Fruit fly (Drosophila melanogaster): ENCODE results near the gene Gr89a.
A peak's percentile ranks its signal among the peaks of the same experiment; 100 is the strongest.

Gr89a gene

dm6 chr3R:16525555-16525954 lies 26.8 kb upstream of the Gr89a start:
- TF ChIP-seq Sp1 (GFP tag; optimal IDR thresholded peaks at IDR 0.05) = no peak
- TF ChIP-seq tai (GFP tag; optimal IDR thresholded peaks at IDR 0.05) = no peak
- no peak for TF ChIP-seq jim (GFP tag; optimal IDR thresholded peaks at IDR 0.05)
- no peak for TF ChIP-seq Hr78 (GFP tag; optimal IDR thresholded peaks at IDR 0.05)
- no peak for TF ChIP-seq usp (GFP tag; optimal IDR thresholded peaks at IDR 0.05)
- TF ChIP-seq Abd-B (GFP tag; optimal IDR thresholded peaks at IDR 0.05) = no peak
- TF ChIP-seq dsf (GFP tag; optimal IDR thresholded peaks at IDR 0.05; ENCODE audit: borderline replicate concordance) = no peak
- TF ChIP-seq ey (GFP tag; optimal IDR thresholded peaks at IDR 0.05) = no peak
- TF ChIP-seq woc (GFP tag; optimal IDR thresholded peaks at IDR 0.05) = no peak

- TF ChIP-seq GATAd (GFP tag; optimal IDR thresholded peaks at IDR 0.05) = no peak
These were observed 25.9 kb upstream of the Gr89a start for dm6 chr3R:16524593-16525111.

dm6 chr3R:16524178-16524577 lies 25.4 kb upstream of the Gr89a start:
- no peak for TF ChIP-seq Dif (GFP tag; optimal IDR thresholded peaks at IDR 0.05; ENCODE audit: partially characterized antibody)
- TF ChIP-seq Hnf4 (GFP tag; optimal IDR thresholded peaks at IDR 0.05) = no peak
- TF ChIP-seq rgr (GFP tag; optimal IDR thresholded peaks at IDR 0.05) = peak; percentile 22
- no peak for TF ChIP-seq usp (GFP tag; optimal IDR thresholded peaks at IDR 0.05)
- no peak for TF ChIP-seq CrebA (GFP tag; optimal IDR thresholded peaks at IDR 0.05; ENCODE audit: borderline replicate concordance)
- TF ChIP-seq N (GFP tag; optimal IDR thresholded peaks at IDR 0.05) = no peak
- TF ChIP-seq CG32264 (GFP tag; optimal IDR thresholded peaks at IDR 0.05) = no peak
- no peak for TF ChIP-seq sv (GFP tag; optimal IDR thresholded peaks at IDR 0.05)
- no peak for TF ChIP-seq Myc (optimal IDR thresholded peaks at IDR 0.05)
- peak; percentile 57 for TF ChIP-seq h (GFP tag; optimal IDR thresholded peaks at IDR 0.05)
- no peak for TF ChIP-seq lola (GFP tag; optimal IDR thresholded peaks at IDR 0.05)
- TF ChIP-seq HLH106 (tag; optimal IDR thresholded peaks at IDR 0.05) = peak; percentile 61
- TF ChIP-seq psq (GFP tag; optimal IDR thresholded peaks at IDR 0.05) = peak; percentile 43
- TF ChIP-seq Rel (GFP tag; optimal IDR thresholded peaks at IDR 0.05) = no peak
- no peak for TF ChIP-seq Rel (tag; optimal IDR thresholded peaks at IDR 0.05)
- no peak for TF ChIP-seq Abd-B (GFP tag; optimal IDR thresholded peaks at IDR 0.05)
- peak; percentile 18 for TF ChIP-seq dmrt93B (GFP tag; optimal IDR thresholded peaks at IDR 0.05)
- TF ChIP-seq br (GFP tag; optimal IDR thresholded peaks at IDR 0.05) = no peak
- TF ChIP-seq jim (GFP tag; optimal IDR thresholded peaks at IDR 0.05) = no peak
- peak; percentile 27 for TF ChIP-seq OdsH (GFP tag; optimal IDR thresholded peaks at IDR 0.05)
- no peak for TF ChIP-seq Vsx2 (GFP tag; optimal IDR thresholded peaks at IDR 0.05; ENCODE audit: partially characterized antibody)
- no peak for TF ChIP-seq dl (GFP tag; optimal IDR thresholded peaks at IDR 0.05; ENCODE audit: insufficient read depth in 1 of 2, partially characterized antibody in 2 of 2)
- TF ChIP-seq CG9705 (GFP tag; optimal IDR thresholded peaks at IDR 0.05) = no peak
- TF ChIP-seq dsf (GFP tag; optimal IDR thresholded peaks at IDR 0.05; ENCODE audit: borderline replicate concordance) = no peak
- no peak for TF ChIP-seq brk (GFP tag; optimal IDR thresholded peaks at IDR 0.05)
- TF ChIP-seq Dfd (GFP tag; optimal IDR thresholded peaks at IDR 0.05) = no peak
- TF ChIP-seq sage (GFP tag; optimal IDR thresholded peaks at IDR 0.05) = peak; percentile 8
- no peak for TF ChIP-seq Hr83 (GFP tag; optimal IDR thresholded peaks at IDR 0.05; ENCODE audit: poor library complexity, severe bottlenecking)
- no peak for TF ChIP-seq Hr78 (GFP tag; optimal IDR thresholded peaks at IDR 0.05)
- TF ChIP-seq Mio (GFP tag; optimal IDR thresholded peaks at IDR 0.05) = no peak
- peak; percentile 23 for TF ChIP-seq ey (GFP tag; optimal IDR thresholded peaks at IDR 0.05)
- TF ChIP-seq foxo (GFP tag; optimal IDR thresholded peaks at IDR 0.05) = peak in 1 of 2 experiments; percentile 58
- peak; percentile 65 for TF ChIP-seq Sp1 (GFP tag; optimal IDR thresholded peaks at IDR 0.05)
- TF ChIP-seq woc (GFP tag; optimal IDR thresholded peaks at IDR 0.05) = peak; percentile 9
- peak; percentile 67 for TF ChIP-seq fru (GFP tag; optimal IDR thresholded peaks at IDR 0.05)
- no peak for TF ChIP-seq pan (optimal IDR thresholded peaks at IDR 0.05)
- TF ChIP-seq GATAd (GFP tag; optimal IDR thresholded peaks at IDR 0.05) = no peak
- TF ChIP-seq Jra (GFP tag; optimal IDR thresholded peaks at IDR 0.05) = no peak
- TF ChIP-seq tai (GFP tag; optimal IDR thresholded peaks at IDR 0.05) = no peak

Measured in whole organism, wandering third instar larva.